Worm (Caenorhabditis elegans) whole organism, late embryonic: Measurements from ENCODE around the gene ctps-1.

Source experiments
- C08G9.2 ChIP-seq: sonication (generic microtip); optimal IDR thresholded peaks from 2 replicates; lab custom pipeline; 2016; ENCODE audit warnings: mild to moderate bottlenecking, missing genetic modification characterization, moderate library complexity, missing compliant biosample characterization
- K02D7.2 ChIP-seq: sonication (generic microtip); optimal IDR thresholded peaks from 2 replicates; lab custom pipeline; 2017; ENCODE audit warnings: mild to moderate bottlenecking, missing genetic modification characterization, missing compliant biosample characterization
- T23F11.4 ChIP-seq: fragments of 200-800 bp; sonication (Bioruptor generic); optimal IDR thresholded peaks from 2 replicates; lab custom pipeline; 2018; ENCODE audit warnings: mild to moderate bottlenecking, missing genetic modification characterization, missing compliant biosample characterization
- ceh-18 ChIP-seq: sonication (generic microtip); optimal IDR thresholded peaks from 2 replicates; lab custom pipeline; 2016; ENCODE audit warnings: missing genetic modification characterization, missing compliant biosample characterization
- ceh-19 ChIP-seq: fragments of 200-800 bp; sonication (Bioruptor generic); optimal IDR thresholded peaks from 2 replicates; lab custom pipeline; 2018; ENCODE audit warnings: mild to moderate bottlenecking, missing genetic modification characterization, missing compliant biosample characterization
- ceh-2 ChIP-seq: sonication (generic microtip); optimal IDR thresholded peaks from 2 replicates; lab custom pipeline; 2016; ENCODE audit warnings: missing genotype, missing genetic modification characterization, missing compliant biosample characterization
- ceh-22 ChIP-seq: sonication (generic microtip); optimal IDR thresholded peaks from 2 replicates; lab custom pipeline; 2017; ENCODE audit warnings: missing biosample characterization, missing genetic modification characterization
- ceh-31 ChIP-seq: sonication (generic microtip); optimal IDR thresholded peaks from 2 replicates; lab custom pipeline; 2016; ENCODE audit warnings: missing genetic modification characterization, missing compliant biosample characterization
- ceh-48 ChIP-seq: sonication (generic microtip); optimal IDR thresholded peaks from 2 replicates; lab custom pipeline; 2016; ENCODE audit warnings: missing genetic modification characterization, inconsistent platforms, missing compliant biosample characterization
- ceh-9 ChIP-seq: sonication (generic microtip); optimal IDR thresholded peaks from 2 replicates; lab custom pipeline; 2016; ENCODE audit warnings: mild to moderate bottlenecking, missing genetic modification characterization, inconsistent platforms, missing compliant biosample characterization
- dmd-4 ChIP-seq: sonication (generic microtip); optimal IDR thresholded peaks from 2 replicates; lab custom pipeline; 2016; ENCODE audit warnings: borderline replicate concordance, missing genetic modification characterization, missing compliant biosample characterization
- dve-1 ChIP-seq: sonication (generic microtip); optimal IDR thresholded peaks from 2 replicates; lab custom pipeline; 2017; ENCODE audit warnings: antibody characterized with exemption, mild to moderate bottlenecking, missing genetic modification characterization, missing compliant biosample characterization
- elt-2 ChIP-seq: sonication (generic microtip); optimal IDR thresholded peaks from 2 replicates; lab custom pipeline; 2016; ENCODE audit warnings: missing genetic modification reagents, missing genetic modification characterization, missing compliant biosample characterization
- eyg-1 ChIP-seq: sonication (generic microtip); optimal IDR thresholded peaks from 2 replicates; lab custom pipeline; 2016; ENCODE audit warnings: missing genotype, missing genetic modification characterization, missing compliant biosample characterization
- fax-1 ChIP-seq: sonication (generic microtip); optimal IDR thresholded peaks from 2 replicates; lab custom pipeline; 2016; ENCODE audit warnings: missing genotype, missing genetic modification characterization, missing compliant biosample characterization
- fkh-10 ChIP-seq: fragments of 150-350 bp; optimal IDR thresholded peaks from 2 replicates; lab custom pipeline; 2014; ENCODE audit warnings: missing biosample characterization, missing genetic modification reagents, missing genetic modification characterization
- fkh-6 ChIP-seq: sonication (generic microtip); optimal IDR thresholded peaks from 2 replicates; lab custom pipeline; 2016; ENCODE audit warnings: missing genetic modification characterization, missing compliant biosample characterization
- hlh-13 ChIP-seq: fragments of 200-800 bp; sonication (Bioruptor generic); optimal IDR thresholded peaks from 2 replicates; lab custom pipeline; 2018; ENCODE audit warnings: mild to moderate bottlenecking, missing genetic modification characterization, missing compliant biosample characterization
- hlh-15 ChIP-seq: sonication (generic microtip); optimal IDR thresholded peaks from 2 replicates; lab custom pipeline; 2016; ENCODE audit warnings: missing genetic modification characterization, missing compliant biosample characterization
- lim-6 ChIP-seq: sonication (generic microtip); optimal IDR thresholded peaks from 2 replicates; lab custom pipeline; 2016; ENCODE audit warnings: missing genetic modification characterization, missing compliant biosample characterization
- npax-4 ChIP-seq: sonication (generic microtip); optimal IDR thresholded peaks from 2 replicates; lab custom pipeline; 2016; ENCODE audit warnings: missing genetic modification characterization, missing compliant biosample characterization
- pag-3 ChIP-seq: sonication (generic microtip); optimal IDR thresholded peaks from 2 replicates; lab custom pipeline; 2016; ENCODE audit warnings: missing compliant biosample characterization, missing genetic modification characterization, borderline replicate concordance
- pat-9 ChIP-seq: fragments of 200-800 bp; sonication (Bioruptor generic); optimal IDR thresholded peaks from 2 replicates; lab custom pipeline; 2018; ENCODE audit warnings: mild to moderate bottlenecking, missing genetic modification characterization, moderate library complexity, missing compliant biosample characterization
- pax-1 ChIP-seq: fragments of 150-350 bp; optimal IDR thresholded peaks from 2 replicates; lab custom pipeline; 2014; ENCODE audit warnings: missing biosample characterization, missing genetic modification characterization
- pros-1 ChIP-seq: fragments of 150-350 bp; optimal IDR thresholded peaks from 2 replicates; lab custom pipeline; 2014; ENCODE audit warnings: missing biosample characterization, missing genetic modification reagents, missing genetic modification characterization
- sdc-2 ChIP-seq: sonication (generic microtip); optimal IDR thresholded peaks from 2 replicates; lab custom pipeline; 2016; ENCODE audit warnings: missing genotype, missing genetic modification characterization, missing compliant biosample characterization
- sox-4 ChIP-seq: sonication (generic microtip); optimal IDR thresholded peaks from 2 replicates; lab custom pipeline; 2017; ENCODE audit warnings: mild to moderate bottlenecking, missing genetic modification characterization, inconsistent platforms, missing compliant biosample characterization
- syd-9 ChIP-seq: sonication (generic microtip); optimal IDR thresholded peaks from 2 replicates; lab custom pipeline; 2016; ENCODE audit warnings: mild to moderate bottlenecking, missing genetic modification characterization, moderate library complexity, missing compliant biosample characterization
- tbx-7 ChIP-seq: sonication (generic microtip); optimal IDR thresholded peaks from 2 replicates; lab custom pipeline; 2016; ENCODE audit warnings: missing genotype, missing genetic modification characterization, missing compliant biosample characterization
- ttx-3 ChIP-seq: sonication (generic microtip); optimal IDR thresholded peaks from 2 replicates; lab custom pipeline; 2016; ENCODE audit warnings: missing genetic modification reagents, missing genetic modification characterization, missing compliant biosample characterization
- unc-3 ChIP-seq, 2 experiments: fragments of 200-800 bp in 1 of 2; sonication (Bioruptor generic) in 1 of 2; sonication (generic microtip) in 1 of 2; conservative IDR thresholded peaks in 1 of 2; optimal IDR thresholded peaks in 1 of 2; 2 replicates each; pipeline versions ENCODE4 v1.3.6 to Lab custom; 2016 to 2022; ENCODE audit warnings: missing compliant biosample characterization in 2 of 2, missing genetic modification characterization in 2 of 2, missing genetic modification reagents in 1 of 2
- unc-42 ChIP-seq: sonication (generic microtip); optimal IDR thresholded peaks from 2 replicates; lab custom pipeline; 2016; ENCODE audit warnings: missing genotype, missing genetic modification characterization, missing compliant biosample characterization
- unc-55 ChIP-seq: sonication (generic microtip); optimal IDR thresholded peaks from 2 replicates; lab custom pipeline; 2017; ENCODE audit warnings: missing biosample characterization, missing genetic modification reagents, missing genetic modification characterization
- unc-86 ChIP-seq: sonication (generic microtip); optimal IDR thresholded peaks from 2 replicates; lab custom pipeline; 2016; ENCODE audit warnings: missing genetic modification characterization, missing compliant biosample characterization
- zip-5 ChIP-seq: sonication (generic microtip); optimal IDR thresholded peaks from 2 replicates; lab custom pipeline; 2016; ENCODE audit warnings: missing genetic modification characterization, missing compliant biosample characterization

The ctps-1 gene

DNA sequence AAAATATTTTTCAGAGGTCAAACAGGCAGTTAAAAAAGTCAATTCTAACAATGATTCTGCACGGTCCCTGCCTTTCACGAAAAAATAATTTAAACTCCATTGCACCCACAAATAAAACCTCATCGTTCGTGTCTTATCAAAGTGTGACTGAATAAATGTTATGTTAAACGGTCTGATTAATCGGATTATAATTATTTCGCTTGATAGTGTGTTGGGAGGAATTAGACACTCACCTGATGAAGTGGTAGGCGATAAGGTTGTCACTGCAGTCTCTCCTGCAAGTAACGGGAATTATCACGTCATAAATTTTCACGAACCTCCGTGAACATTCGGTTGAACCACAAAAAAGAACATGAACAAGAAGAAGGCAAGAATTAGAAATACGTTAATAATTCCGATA, 45.6 kb downstream of the ctps-1 start:
- TF ChIP-seq ceh-19 (GFP tag; lab: Kevin White, UChicago) (no peak), ceh-31 (tag; lab: Kevin White, UChicago) (no peak), pat-9 (tag; lab: Kevin White, UChicago) (no peak), unc-42 (tag; lab: Kevin White, UChicago) (no peak), T23F11.4 (GFP tag; lab: Kevin White, UChicago) (no peak), fax-1 (tag; lab: Kevin White, UChicago) (no peak), K02D7.2 (tag; lab: Kevin White, UChicago) (no peak), ceh-2 (tag; lab: Kevin White, UChicago) (no peak), eyg-1 (tag; lab: Kevin White, UChicago) (no peak), hlh-13 (GFP tag; lab: Kevin White, UChicago) (no peak), dve-1 (tag; lab: Kevin White, UChicago) (no peak), tbx-7 (tag; lab: Kevin White, UChicago) (no peak), ceh-48 (tag; lab: Kevin White, UChicago) (no peak), C08G9.2 (tag; lab: Kevin White, UChicago) (no peak), pros-1 (tag; lab: Kevin White, UChicago) (no peak)
- TF ChIP-seq, all 69 proteins: peak for 0

DNA sequence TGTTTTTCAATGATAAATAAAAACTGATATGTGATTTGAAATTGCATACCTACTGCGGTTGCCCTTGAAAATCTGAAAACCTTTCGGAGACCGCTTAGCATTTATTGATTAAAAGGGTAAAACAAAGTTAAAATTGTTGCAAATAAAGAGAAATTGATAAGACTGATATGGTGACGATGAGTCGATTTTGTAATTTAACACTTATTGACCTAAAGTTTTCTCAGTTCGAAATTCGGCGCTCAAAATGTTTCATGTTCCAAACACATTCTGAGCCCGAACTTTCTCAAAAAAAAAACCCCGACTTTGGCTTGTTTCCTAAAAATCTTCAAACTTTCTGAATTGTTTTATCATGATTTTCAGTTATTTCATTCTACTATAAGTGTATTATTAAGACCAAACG, 46.3 kb downstream of the ctps-1 start, which contains the start of gene clec-40:
Gene clec-40 (minus strand): TSS at position 101 of the 400 bp plus-strand sequence.
- TF ChIP-seq ceh-18 (tag; lab: Kevin White, UChicago): no peak
- TF ChIP-seq lim-6 (tag; lab: Kevin White, UChicago): no peak
- no peak for TF ChIP-seq syd-9 (tag; lab: Kevin White, UChicago)
- TF ChIP-seq pax-1 (tag; lab: Kevin White, UChicago): no peak
- no peak for TF ChIP-seq hlh-15 (tag; lab: Kevin White, UChicago)
- TF ChIP-seq ceh-9 (tag; lab: Kevin White, UChicago): no peak
- TF ChIP-seq ceh-48 (tag; lab: Kevin White, UChicago): no peak
- no peak for TF ChIP-seq ceh-22 (tag; lab: Kevin White, UChicago)
- no peak for TF ChIP-seq sox-4 (tag; lab: Kevin White, UChicago)
- TF ChIP-seq unc-3 (GFP tag; conservative IDR thresholded peaks at IDR 0.05; lab: Robert Waterston, UW): no peak
- no peak for TF ChIP-seq unc-3 (tag; optimal IDR thresholded peaks at IDR 0.05; lab: Kevin White, UChicago)
- no peak for TF ChIP-seq pag-3 (tag; lab: Kevin White, UChicago)
- no peak for TF ChIP-seq unc-86 (tag; lab: Kevin White, UChicago)
- no peak for TF ChIP-seq fkh-10 (GFP tag; lab: Kevin White, UChicago)
- no peak for TF ChIP-seq npax-4
- no peak for TF ChIP-seq fkh-6 (tag; lab: Kevin White, UChicago)
- TF ChIP-seq, all 69 proteins: peak for 0

DNA sequence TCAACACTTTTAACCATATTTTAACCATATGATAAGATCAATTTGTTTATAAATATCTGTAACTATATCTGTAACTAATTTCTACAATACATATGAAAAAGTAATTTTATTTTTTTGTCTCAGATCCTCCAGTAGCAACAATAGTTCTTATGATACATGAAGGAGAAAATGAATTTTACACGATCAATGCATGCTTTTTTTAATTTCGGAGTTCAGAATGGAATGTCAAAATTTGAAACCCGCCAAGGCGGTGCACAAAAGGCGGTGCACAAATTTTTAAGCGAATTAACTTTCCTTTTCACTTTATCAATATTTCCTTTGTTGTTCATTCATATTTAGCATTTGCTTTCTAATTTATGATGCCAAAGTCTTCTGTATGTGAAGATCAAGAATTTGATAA, 48.3 kb downstream of the ctps-1 start, which contains the start of gene clec-25:
Gene clec-25 (plus strand): TSS at position 301 of the 400 bp plus-strand sequence.
- no peak for TF ChIP-seq unc-55 (GFP tag; lab: Kevin White, UChicago)
- no peak for TF ChIP-seq ceh-31 (tag; lab: Kevin White, UChicago)
- TF ChIP-seq sdc-2: no peak
- TF ChIP-seq, all 69 proteins: peak for 0

DNA sequence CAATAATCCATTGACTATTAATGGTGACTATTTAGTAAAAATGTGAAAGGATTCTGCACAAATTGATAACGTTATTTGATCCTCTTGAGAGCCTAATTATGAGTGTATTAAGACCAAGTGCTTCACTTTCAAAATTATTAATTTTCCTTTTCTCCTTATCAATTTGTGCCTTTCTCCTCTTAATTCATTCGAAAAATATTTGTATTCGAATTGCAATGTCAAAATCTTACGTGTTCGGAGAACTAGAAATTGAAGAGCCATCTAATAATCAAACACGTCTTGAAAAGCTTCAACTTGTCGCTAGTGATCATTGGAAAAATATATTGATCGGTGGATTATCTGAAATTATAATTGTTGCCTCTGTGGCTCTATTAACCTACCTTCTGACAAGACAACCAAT, 53.8 kb downstream of the ctps-1 start, which contains the start of the genes clec-36 and clec-26:
Gene clec-36 (minus strand): TSS at position 101 of the 400 bp plus-strand sequence.
Gene clec-26 (plus strand): TSS at position 114 of the 400 bp plus-strand sequence.
- TF ChIP-seq tbx-7 (tag; lab: Kevin White, UChicago) (no peak), elt-2 (tag; lab: Kevin White, UChicago) (no peak), dmd-4 (tag; lab: Kevin White, UChicago) (no peak), zip-5 (tag; lab: Kevin White, UChicago) (no peak), ttx-3 (tag; lab: Kevin White, UChicago) (no peak), K02D7.2 (tag; lab: Kevin White, UChicago) (no peak), pax-1 (tag; lab: Kevin White, UChicago) (no peak), ceh-2 (tag; lab: Kevin White, UChicago) (no peak), hlh-15 (tag; lab: Kevin White, UChicago) (no peak)
- TF ChIP-seq, all 69 proteins: peak for 0
